Fruit fly (Drosophila melanogaster): Measurements from ENCODE around the gene mtDNA-helicase.
A peak's percentile ranks its signal among the peaks of the same experiment; 100 is the strongest.

Gene mtDNA-helicase

DNA sequence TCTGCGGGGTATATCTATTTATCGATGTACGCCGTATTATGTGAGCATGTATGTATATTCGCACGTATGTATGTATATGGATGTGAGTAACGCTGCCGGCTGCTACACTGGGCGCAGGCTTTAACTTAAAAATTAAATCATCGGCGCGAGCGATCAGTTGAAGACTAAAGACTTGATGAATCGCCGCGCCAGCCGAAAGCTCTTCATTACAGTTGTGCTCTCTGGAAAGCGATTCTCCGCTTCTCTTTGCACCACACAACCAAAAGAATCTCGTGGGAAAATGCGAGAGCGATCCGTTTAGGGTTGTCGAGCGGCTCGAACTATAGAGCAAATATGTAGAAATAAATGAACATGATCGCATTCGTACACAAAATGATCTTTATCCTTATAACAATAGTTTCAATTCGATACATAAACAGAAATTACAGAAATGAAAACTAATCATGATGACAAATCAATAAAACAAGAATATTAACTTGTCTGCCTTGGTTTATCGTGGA is 15.3 kb upstream of the mtDNA-helicase start, which contains the start of gene CG13124 (continued):
- no peak for TF ChIP-seq HLH3B (GFP tag; IDR thresholded peaks at IDR 0.05)
- TF ChIP-seq Taf1 (GFP tag; IDR thresholded peaks at IDR 0.05) = no peak
- no peak for TF ChIP-seq Dip3 (GFP tag; optimal IDR thresholded peaks at IDR 0.05)
- TF ChIP-seq CG10565 (GFP tag; optimal IDR thresholded peaks at IDR 0.05) = no peak
- peak; percentile 21 for TF ChIP-seq wek (GFP tag; optimal IDR thresholded peaks at IDR 0.05)
- peak; percentile 60 for TF ChIP-seq BtbVII (GFP tag; optimal IDR thresholded peaks at IDR 0.05)
- TF ChIP-seq NFAT (GFP tag; IDR thresholded peaks at IDR 0.05) = peak; percentile 25; the same call in 1 of the 2 replicates
- TF ChIP-seq Ravus (GFP tag; IDR thresholded peaks at IDR 0.05) = no peak
- TF ChIP-seq H2.0 (GFP tag; IDR thresholded peaks at IDR 0.05) = no peak
- TF ChIP-seq tap (tag; optimal IDR thresholded peaks at IDR 0.05) = no peak
- TF ChIP-seq Ets97D (GFP tag; optimal IDR thresholded peaks at IDR 0.05) = no peak
- peak; percentile 39 for TF ChIP-seq Fer1 (GFP tag; optimal IDR thresholded peaks at IDR 0.05)
- TF ChIP-seq CG6854 (GFP tag; optimal IDR thresholded peaks at IDR 0.05) = peak; percentile 42
- no peak for TF ChIP-seq CG8765 (GFP tag; IDR thresholded peaks at IDR 0.05)
- TF ChIP-seq CG12942 (GFP tag; optimal IDR thresholded peaks at IDR 0.05) = no peak
- TF ChIP-seq CG17568 (GFP tag; optimal IDR thresholded peaks at IDR 0.05) = peak; percentile 50
- TF ChIP-seq D19B (GFP tag; optimal IDR thresholded peaks at IDR 0.05) = no peak
- no peak for TF ChIP-seq CG18011 (GFP tag; optimal IDR thresholded peaks at IDR 0.05)
- no peak for TF ChIP-seq corto (GFP tag; optimal IDR thresholded peaks at IDR 0.05)
- no peak for TF ChIP-seq CG8290 (GFP tag; optimal IDR thresholded peaks at IDR 0.05)
- TF ChIP-seq CG8290 (tag; optimal IDR thresholded peaks at IDR 0.05) = peak in 1 of 2 experiments; percentile 46
- 0 out of 2 replicates have a peak, but pooled peaks have one; percentile 22 for TF ChIP-seq ap (GFP tag; IDR thresholded peaks at IDR 0.05)
- TF ChIP-seq CG7271 (tag; optimal IDR thresholded peaks at IDR 0.05) = no peak
- peak in 1 of 2 experiments; percentile 60 for TF ChIP-seq Pdp1 (GFP tag; optimal IDR thresholded peaks at IDR 0.05)
- no peak for TF ChIP-seq maf-S (GFP tag; optimal IDR thresholded peaks at IDR 0.05)
- TF ChIP-seq insv (GFP tag; optimal IDR thresholded peaks at IDR 0.05) = no peak
- TF ChIP-seq CG10274 (GFP tag; optimal IDR thresholded peaks at IDR 0.05) = no peak
- TF ChIP-seq h (optimal IDR thresholded peaks at IDR 0.05) = no peak
- no peak for TF ChIP-seq chn (GFP tag; optimal IDR thresholded peaks at IDR 0.05)
- TF ChIP-seq Rx (GFP tag; IDR thresholded peaks at IDR 0.05) = no peak
- TF ChIP-seq ase (GFP tag; IDR thresholded peaks at IDR 0.05) = no peak
- no peak for TF ChIP-seq trh (GFP tag; optimal IDR thresholded peaks at IDR 0.05)
- no peak for TF ChIP-seq B-H1 (GFP tag; IDR thresholded peaks at IDR 0.05)
- TF ChIP-seq Optix (GFP tag; IDR thresholded peaks at IDR 0.05) = no peak
- TF ChIP-seq HLHmδ (GFP tag; optimal IDR thresholded peaks at IDR 0.05) = no peak
- no peak for TF ChIP-seq vfl (GFP tag; optimal IDR thresholded peaks at IDR 0.05)
- peak; percentile 13 for TF ChIP-seq CG3281 (GFP tag; optimal IDR thresholded peaks at IDR 0.05)
- no peak for TF ChIP-seq onecut (GFP tag; IDR thresholded peaks at IDR 0.05)
- no peak for TF ChIP-seq CG15696 (tag; optimal IDR thresholded peaks at IDR 0.05)
- TF ChIP-seq CG31365 (tag; optimal IDR thresholded peaks at IDR 0.05) = peak; percentile 40
- no peak for TF ChIP-seq gcm (GFP tag; optimal IDR thresholded peaks at IDR 0.05)
- TF ChIP-seq CG2712 (tag; optimal IDR thresholded peaks at IDR 0.05) = no peak
- TF ChIP-seq CG5180 (GFP tag; optimal IDR thresholded peaks at IDR 0.05) = no peak
- no peak for TF ChIP-seq Sry-δ (GFP tag; optimal IDR thresholded peaks at IDR 0.05)
- TF ChIP-seq CG13123 (GFP tag; optimal IDR thresholded peaks at IDR 0.05) = no peak
- TF ChIP-seq ci (GFP tag; IDR thresholded peaks at IDR 0.05) = peak; percentile 66; the same call in 2 of the 3 replicates
- TF ChIP-seq Opbp (GFP tag; IDR thresholded peaks at IDR 0.05; ENCODE audit: partially characterized antibody) = no peak
- no peak for TF ChIP-seq Stat92E (GFP tag; optimal IDR thresholded peaks at IDR 0.05)
- TF ChIP-seq CG7556 (GFP tag; optimal IDR thresholded peaks at IDR 0.05) = no peak
- TF ChIP-seq otp (GFP tag; IDR thresholded peaks at IDR 0.05) = no peak
- peak; percentile 16 for TF ChIP-seq salm (tag; optimal IDR thresholded peaks at IDR 0.05)
- TF ChIP-seq mam (GFP tag; optimal IDR thresholded peaks at IDR 0.05) = peak; percentile 8

Measured in whole organism, embryonic.